Worm (Caenorhabditis elegans): Measurements from ENCODE around the gene sdz-20.
A peak's percentile ranks its signal among the peaks of the same experiment; 100 is the strongest.

Gene sdz-20

DNA sequence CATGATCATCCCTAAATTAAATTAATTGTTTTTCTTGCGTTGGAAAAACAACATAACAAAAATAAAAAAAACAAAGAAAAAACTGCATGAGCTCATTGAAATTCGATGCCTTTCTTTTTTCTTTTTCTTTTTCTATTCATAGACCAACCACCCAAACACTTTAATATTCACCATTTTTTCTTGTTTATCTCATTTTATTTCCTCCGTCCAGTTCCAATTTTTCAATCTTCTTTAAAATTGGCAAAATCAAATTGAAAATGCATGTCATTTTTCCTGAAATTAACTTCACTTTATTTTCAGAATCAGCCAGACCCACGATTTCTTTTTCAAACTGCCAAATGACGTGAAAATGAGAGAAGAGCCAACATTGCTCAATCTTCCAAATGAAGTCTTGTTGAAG lies 52.0 kb downstream of the sdz-20 start, which contains the start of gene T03F6.4:
TSS of gene T03F6.4 (plus strand) at position 301 of the 400 bp plus-strand sequence.
- TF ChIP-seq ceh-16 (tag; optimal IDR thresholded peaks at IDR 0.05) = no peak
- peak; percentile 32 for TF ChIP-seq unc-55 (GFP tag; optimal IDR thresholded peaks at IDR 0.05)

Data from whole organism, L2 larva.